Worm (Caenorhabditis elegans) whole organism, late embryonic: ENCODE measurements around the gene M01H9.3.

ENCODE experiments used
- C08G9.2 ChIP-seq: sonication (generic microtip); optimal IDR thresholded peaks from 2 replicates; lab custom pipeline; 2016; ENCODE audit warnings: mild to moderate bottlenecking, missing genetic modification characterization, moderate library complexity, missing compliant biosample characterization
- F13H6.1 ChIP-seq: sonication (generic microtip); optimal IDR thresholded peaks from 2 replicates; lab custom pipeline; 2016; ENCODE audit warnings: missing genetic modification characterization, missing compliant biosample characterization
- K02D7.2 ChIP-seq: sonication (generic microtip); optimal IDR thresholded peaks from 2 replicates; lab custom pipeline; 2017; ENCODE audit warnings: mild to moderate bottlenecking, missing genetic modification characterization, missing compliant biosample characterization
- T23F11.4 ChIP-seq: fragments of 200-800 bp; sonication (Bioruptor generic); optimal IDR thresholded peaks from 2 replicates; lab custom pipeline; 2018; ENCODE audit warnings: mild to moderate bottlenecking, missing genetic modification characterization, missing compliant biosample characterization
- Y22D7AL.16 ChIP-seq: sonication (generic microtip); optimal IDR thresholded peaks from 2 replicates; lab custom pipeline; 2016; ENCODE audit warnings: missing genetic modification characterization, missing compliant biosample characterization
- ahr-1 ChIP-seq: sonication (generic microtip); optimal IDR thresholded peaks from 2 replicates; lab custom pipeline; 2016; ENCODE audit warnings: missing genetic modification characterization, missing compliant biosample characterization
- ama-1 ChIP-seq: fragments of 150-350 bp; optimal IDR thresholded peaks from 2 replicates; lab custom pipeline; 2014
- ceh-14 ChIP-seq: sonication (generic microtip); optimal IDR thresholded peaks from 2 replicates; lab custom pipeline; 2016; ENCODE audit warnings: missing genotype, missing genetic modification characterization, missing compliant biosample characterization
- ceh-18 ChIP-seq: sonication (generic microtip); optimal IDR thresholded peaks from 2 replicates; lab custom pipeline; 2016; ENCODE audit warnings: missing genetic modification characterization, missing compliant biosample characterization
- ceh-19 ChIP-seq: fragments of 200-800 bp; sonication (Bioruptor generic); optimal IDR thresholded peaks from 2 replicates; lab custom pipeline; 2018; ENCODE audit warnings: mild to moderate bottlenecking, missing genetic modification characterization, missing compliant biosample characterization
- ceh-2 ChIP-seq: sonication (generic microtip); optimal IDR thresholded peaks from 2 replicates; lab custom pipeline; 2016; ENCODE audit warnings: missing genotype, missing genetic modification characterization, missing compliant biosample characterization
- ceh-22 ChIP-seq: sonication (generic microtip); optimal IDR thresholded peaks from 2 replicates; lab custom pipeline; 2017; ENCODE audit warnings: missing biosample characterization, missing genetic modification characterization
- ceh-30 ChIP-seq: fragments of 150-350 bp; optimal IDR thresholded peaks from 2 replicates; lab custom pipeline; 2014; ENCODE audit warnings: missing biosample characterization, missing genetic modification characterization
- ceh-31 ChIP-seq: sonication (generic microtip); optimal IDR thresholded peaks from 2 replicates; lab custom pipeline; 2016; ENCODE audit warnings: missing genetic modification characterization, missing compliant biosample characterization
- ceh-34 ChIP-seq: sonication (generic microtip); optimal IDR thresholded peaks from 2 replicates; lab custom pipeline; 2016; ENCODE audit warnings: mild to moderate bottlenecking, missing genetic modification characterization, missing compliant biosample characterization
- ceh-48 ChIP-seq: sonication (generic microtip); optimal IDR thresholded peaks from 2 replicates; lab custom pipeline; 2016; ENCODE audit warnings: missing genetic modification characterization, inconsistent platforms, missing compliant biosample characterization
- elt-2 ChIP-seq: sonication (generic microtip); optimal IDR thresholded peaks from 2 replicates; lab custom pipeline; 2016; ENCODE audit warnings: missing genetic modification reagents, missing genetic modification characterization, missing compliant biosample characterization
- fax-1 ChIP-seq: sonication (generic microtip); optimal IDR thresholded peaks from 2 replicates; lab custom pipeline; 2016; ENCODE audit warnings: missing genotype, missing genetic modification characterization, missing compliant biosample characterization
- fkh-10 ChIP-seq: fragments of 150-350 bp; optimal IDR thresholded peaks from 2 replicates; lab custom pipeline; 2014; ENCODE audit warnings: missing biosample characterization, missing genetic modification reagents, missing genetic modification characterization
- fkh-6 ChIP-seq: sonication (generic microtip); optimal IDR thresholded peaks from 2 replicates; lab custom pipeline; 2016; ENCODE audit warnings: missing genetic modification characterization, missing compliant biosample characterization
- gmeb-2 ChIP-seq: sonication (generic microtip); optimal IDR thresholded peaks from 2 replicates; lab custom pipeline; 2016; ENCODE audit warnings: missing genetic modification characterization, inconsistent platforms, missing compliant biosample characterization
- hlh-6 ChIP-seq: sonication (generic microtip); optimal IDR thresholded peaks from 2 replicates; lab custom pipeline; 2016; ENCODE audit warnings: missing genotype, missing genetic modification characterization, missing compliant biosample characterization
- lin-11 ChIP-seq: fragments of 200-800 bp; sonication (Bioruptor generic); optimal IDR thresholded peaks from 2 replicates; lab custom pipeline; 2018; ENCODE audit warnings: mild to moderate bottlenecking, missing genetic modification characterization, missing compliant biosample characterization
- madf-2 ChIP-seq: sonication (generic microtip); optimal IDR thresholded peaks from 2 replicates; lab custom pipeline; 2017; ENCODE audit warnings: missing genetic modification characterization, missing compliant biosample characterization
- nfya-1 ChIP-seq: sonication (generic microtip); optimal IDR thresholded peaks from 2 replicates; lab custom pipeline; 2017; ENCODE audit warnings: missing genetic modification characterization, mild to moderate bottlenecking, missing compliant biosample characterization, antibody characterized with exemption, moderate library complexity
- nhr-11 ChIP-seq: fragments of 150-350 bp; optimal IDR thresholded peaks from 2 replicates; lab custom pipeline; 2014; ENCODE audit warnings: missing biosample characterization, missing genetic modification characterization
- npax-4 ChIP-seq: sonication (generic microtip); optimal IDR thresholded peaks from 2 replicates; lab custom pipeline; 2016; ENCODE audit warnings: missing genetic modification characterization, missing compliant biosample characterization
- pag-3 ChIP-seq: sonication (generic microtip); optimal IDR thresholded peaks from 2 replicates; lab custom pipeline; 2016; ENCODE audit warnings: missing compliant biosample characterization, missing genetic modification characterization, borderline replicate concordance
- pax-1 ChIP-seq: fragments of 150-350 bp; optimal IDR thresholded peaks from 2 replicates; lab custom pipeline; 2014; ENCODE audit warnings: missing biosample characterization, missing genetic modification characterization
- pha-2 ChIP-seq: sonication (generic microtip); optimal IDR thresholded peaks from 2 replicates; lab custom pipeline; 2017; ENCODE audit warnings: mild to moderate bottlenecking, missing genetic modification characterization, missing compliant biosample characterization
- pros-1 ChIP-seq: fragments of 150-350 bp; optimal IDR thresholded peaks from 2 replicates; lab custom pipeline; 2014; ENCODE audit warnings: missing biosample characterization, missing genetic modification reagents, missing genetic modification characterization
- ref-2 ChIP-seq: sonication (generic microtip); optimal IDR thresholded peaks from 2 replicates; lab custom pipeline; 2016; ENCODE audit warnings: missing genetic modification characterization, missing compliant biosample characterization
- rnt-1 ChIP-seq: sonication (generic microtip); optimal IDR thresholded peaks from 2 replicates; lab custom pipeline; 2016; ENCODE audit warnings: missing genetic modification characterization, missing compliant biosample characterization
- sdc-2 ChIP-seq: sonication (generic microtip); optimal IDR thresholded peaks from 2 replicates; lab custom pipeline; 2016; ENCODE audit warnings: missing genotype, missing genetic modification characterization, missing compliant biosample characterization
- sox-4 ChIP-seq: sonication (generic microtip); optimal IDR thresholded peaks from 2 replicates; lab custom pipeline; 2017; ENCODE audit warnings: mild to moderate bottlenecking, missing genetic modification characterization, inconsistent platforms, missing compliant biosample characterization
- syd-9 ChIP-seq: sonication (generic microtip); optimal IDR thresholded peaks from 2 replicates; lab custom pipeline; 2016; ENCODE audit warnings: mild to moderate bottlenecking, missing genetic modification characterization, moderate library complexity, missing compliant biosample characterization
- tbx-2 ChIP-seq: sonication (generic microtip); optimal IDR thresholded peaks from 2 replicates; lab custom pipeline; 2016; ENCODE audit warnings: missing genetic modification characterization, missing compliant biosample characterization
- unc-3 ChIP-seq, 2 experiments: fragments of 200-800 bp in 1 of 2; sonication (Bioruptor generic) in 1 of 2; sonication (generic microtip) in 1 of 2; conservative IDR thresholded peaks in 1 of 2; optimal IDR thresholded peaks in 1 of 2; 2 replicates each; pipeline versions ENCODE4 v1.3.6 to Lab custom; 2016 to 2022; ENCODE audit warnings: missing compliant biosample characterization in 2 of 2, missing genetic modification characterization in 2 of 2, missing genetic modification reagents in 1 of 2
- unc-42 ChIP-seq: sonication (generic microtip); optimal IDR thresholded peaks from 2 replicates; lab custom pipeline; 2016; ENCODE audit warnings: missing genotype, missing genetic modification characterization, missing compliant biosample characterization
- unc-55 ChIP-seq: sonication (generic microtip); optimal IDR thresholded peaks from 2 replicates; lab custom pipeline; 2017; ENCODE audit warnings: missing biosample characterization, missing genetic modification reagents, missing genetic modification characterization
- unc-86 ChIP-seq: sonication (generic microtip); optimal IDR thresholded peaks from 2 replicates; lab custom pipeline; 2016; ENCODE audit warnings: missing genetic modification characterization, missing compliant biosample characterization
- zip-5 ChIP-seq: sonication (generic microtip); optimal IDR thresholded peaks from 2 replicates; lab custom pipeline; 2016; ENCODE audit warnings: missing genetic modification characterization, missing compliant biosample characterization
- ztf-16 ChIP-seq: sonication (generic microtip); optimal IDR thresholded peaks from 2 replicates; lab custom pipeline; 2017; ENCODE audit warnings: missing genetic modification characterization, missing compliant biosample characterization

Gene M01H9.3

DNA sequence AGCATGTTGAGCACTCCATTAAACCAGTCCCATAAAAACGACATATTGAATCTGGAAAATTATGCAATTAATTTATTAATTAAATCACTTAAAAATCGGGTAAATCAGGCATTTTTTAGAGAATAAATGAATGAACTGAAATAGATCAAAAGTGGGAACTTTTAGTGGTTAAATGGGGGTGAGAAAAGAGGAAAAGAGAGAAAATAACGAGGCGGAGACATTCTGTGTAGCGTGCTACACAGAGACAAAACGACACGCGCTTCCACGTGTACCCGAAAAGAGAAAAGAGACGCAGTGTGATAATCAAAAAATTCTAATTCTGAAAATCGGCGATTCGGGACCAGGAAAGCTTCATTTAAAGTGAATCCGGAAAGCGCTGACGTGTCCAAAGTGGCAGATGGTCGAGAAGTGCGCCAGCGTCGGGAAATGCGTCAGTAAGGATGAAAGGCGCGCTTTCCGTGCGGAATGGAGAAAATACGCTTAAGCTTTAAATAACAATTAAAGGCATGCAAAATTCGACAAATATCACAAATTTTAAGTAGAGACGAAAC lies 36.5 kb upstream of the M01H9.3 start, which contains the start of gene sar-1:
TSS of gene sar-1 (minus strand) at position 51 of the 551 bp plus-strand sequence.
- TF ChIP-seq ref-2 (tag; lab: Kevin White, UChicago) (peak; percentile 41), fkh-10 (GFP tag; lab: Kevin White, UChicago) (no peak), madf-2 (peak; percentile 5), ceh-18 (tag; lab: Kevin White, UChicago) (peak; percentile 45), ztf-16 (peak; percentile 33), hlh-6 (tag; lab: Kevin White, UChicago) (peak; percentile 39), fkh-6 (tag; lab: Kevin White, UChicago) (no peak), tbx-2 (tag; lab: Kevin White, UChicago) (peak; percentile 44), unc-42 (peak; percentile 53), ceh-19 (no peak), ceh-14 (tag; lab: Kevin White, UChicago) (peak; percentile 13), ceh-22 (tag; lab: Kevin White, UChicago) (no peak), elt-2 (tag; lab: Kevin White, UChicago) (peak; percentile 44), K02D7.2 (tag; lab: Kevin White, UChicago) (no peak), ama-1 (lab: Kevin White, UChicago) (no peak), unc-86 (tag; lab: Kevin White, UChicago) (peak; percentile 33), ceh-30 (tag; lab: Kevin White, UChicago) (peak; percentile 62), zip-5 (tag; lab: Kevin White, UChicago) (no peak), nfya-1 (tag; lab: Kevin White, UChicago) (peak; percentile 65), C08G9.2 (tag; lab: Kevin White, UChicago) (no peak), syd-9 (tag; lab: Kevin White, UChicago) (peak; percentile 0), nhr-11 (tag; lab: Kevin White, UChicago) (no peak), lin-11 (tag; lab: Kevin White, UChicago) (no peak), T23F11.4 (no peak), rnt-1 (tag; lab: Kevin White, UChicago) (peak; percentile 37), ceh-2 (peak; percentile 5), ahr-1 (tag; lab: Kevin White, UChicago) (no peak), sox-4 (tag; lab: Kevin White, UChicago) (peak; percentile 33), pax-1 (no peak), ceh-31 (peak; percentile 67)
- TF ChIP-seq, all 69 proteins: peak for 17

DNA sequence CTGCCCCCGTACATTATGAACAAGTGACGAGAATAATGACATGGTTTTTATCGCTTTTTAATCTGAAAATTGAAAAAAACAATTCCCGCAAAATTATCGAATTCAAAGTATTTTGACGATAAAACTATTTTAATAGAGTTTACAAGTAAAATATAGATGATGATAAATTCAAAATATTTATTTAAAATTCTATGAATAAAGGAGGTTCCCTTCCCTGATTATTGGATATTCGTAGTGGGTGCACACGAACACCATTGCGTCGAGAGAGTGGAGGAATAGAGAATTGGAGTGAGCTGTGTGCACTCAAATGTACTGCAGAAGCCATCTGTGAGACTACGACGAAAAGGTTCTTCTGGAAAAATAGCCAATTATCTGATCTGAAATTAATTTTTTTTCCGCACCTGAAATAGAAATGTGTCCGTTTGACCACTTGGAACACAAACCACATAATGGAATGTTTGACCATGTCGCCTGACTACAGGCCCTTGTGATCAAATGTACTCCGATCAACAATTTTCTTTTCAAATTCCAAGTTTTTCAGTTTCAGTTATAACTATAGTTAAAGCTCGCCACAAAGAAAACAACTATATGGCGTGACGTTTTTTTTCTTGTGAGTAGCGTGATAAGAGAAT lies 34.5 kb upstream of the M01H9.3 start, which contains the start of the genes rfth-1 and ZK180.8:
TSS of gene rfth-1 (minus strand) at position 51 of the 632 bp plus-strand sequence.
TSS of gene ZK180.8 (minus strand) at position 466 of the 632 bp plus-strand sequence.
- no peak for TF ChIP-seq Y22D7AL.16
- no peak for TF ChIP-seq ceh-48 (tag; lab: Kevin White, UChicago)
- TF ChIP-seq, all 69 proteins: peak for 0

DNA sequence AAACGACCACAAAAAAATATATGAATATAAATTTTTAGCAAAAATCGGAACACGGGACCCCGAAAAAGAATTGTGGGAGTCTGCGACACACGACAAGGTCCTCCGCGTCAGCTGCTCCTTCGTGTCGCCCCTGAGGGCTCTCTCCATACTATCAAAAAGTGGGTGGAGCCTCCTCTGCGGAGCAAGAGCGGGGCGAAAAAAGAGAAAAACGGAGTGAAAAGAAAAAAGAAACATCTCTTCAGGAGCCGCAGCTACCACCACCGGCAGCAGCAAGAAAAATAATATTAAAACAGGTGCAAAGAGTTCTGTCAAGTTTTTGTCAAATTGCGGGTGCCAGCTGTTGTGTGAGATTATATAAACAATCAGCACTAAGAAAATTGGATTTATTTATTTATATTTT lies 29.8 kb upstream of the M01H9.3 start, which contains the start of gene gbb-2:
TSS of gene gbb-2 (minus strand) at position 112 of the 400 bp plus-strand sequence.
- peak; percentile 52 for TF ChIP-seq ceh-18 (tag; lab: Kevin White, UChicago)
- peak; percentile 4 for TF ChIP-seq nfya-1 (tag; lab: Kevin White, UChicago)
- no peak for TF ChIP-seq sdc-2 (tag; lab: Kevin White, UChicago)

DNA sequence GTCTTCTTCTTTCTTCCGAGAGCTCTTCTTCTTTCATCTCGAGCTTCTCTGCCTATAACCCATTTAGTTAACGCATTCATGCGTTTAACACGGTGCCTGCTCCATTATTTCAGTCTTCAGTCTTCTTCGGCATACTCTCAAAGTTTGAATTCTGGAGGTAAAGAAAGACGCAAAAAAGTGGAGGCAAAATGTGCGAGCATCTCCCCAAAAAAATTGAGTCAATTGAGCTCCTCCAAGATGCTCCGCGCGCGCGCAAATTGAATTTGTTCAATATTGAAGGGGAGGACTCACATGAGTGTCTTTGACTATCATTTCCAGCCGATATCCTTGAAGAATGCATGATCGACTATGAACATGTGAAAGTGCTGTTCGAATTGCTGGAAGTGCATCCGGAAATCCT lies 28.2 kb upstream of the M01H9.3 start:
- peak; percentile 96 for TF ChIP-seq unc-42
- TF ChIP-seq fax-1 = no peak
- peak; percentile 51 for TF ChIP-seq ceh-31

DNA sequence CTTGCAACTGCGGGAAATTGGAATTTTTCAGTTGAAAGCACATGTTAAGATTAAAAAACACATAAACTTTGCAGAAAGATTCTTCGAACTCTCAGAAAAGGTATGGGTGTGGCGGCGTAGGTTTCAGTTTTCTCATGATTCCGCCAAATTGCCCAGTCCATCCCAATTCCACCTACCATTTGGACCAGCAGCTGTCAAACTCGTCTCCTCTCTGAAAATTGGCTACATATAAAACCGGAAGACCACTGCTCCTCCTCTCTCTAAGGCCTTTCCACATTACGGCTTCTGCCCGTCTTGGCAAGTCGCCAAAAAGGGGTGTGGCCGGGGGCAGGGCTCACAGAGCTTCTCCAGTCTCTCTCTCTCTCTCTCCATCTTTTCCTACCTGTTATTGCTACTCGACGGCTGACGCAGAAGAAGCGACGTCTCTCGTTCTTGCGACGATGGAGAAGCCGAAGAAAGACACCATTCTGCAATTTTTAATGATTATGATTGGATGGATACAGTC lies 13.3 kb upstream of the M01H9.3 start, which contains the start of gene ZK180.7:
TSS of gene ZK180.7 (plus strand) at position 395 of the 505 bp plus-strand sequence.
- TF ChIP-seq F13H6.1 (tag; lab: Kevin White, UChicago) = no peak
- TF ChIP-seq pros-1 (tag; lab: Kevin White, UChicago) = no peak
- TF ChIP-seq ceh-19 = no peak
- no peak for TF ChIP-seq unc-86 (tag; lab: Kevin White, UChicago)
- no peak for TF ChIP-seq ceh-22 (tag; lab: Kevin White, UChicago)
- no peak for TF ChIP-seq unc-55 (GFP tag; lab: Kevin White, UChicago)
- TF ChIP-seq ceh-2 = no peak
- no peak for TF ChIP-seq fkh-10 (GFP tag; lab: Kevin White, UChicago)
- no peak for TF ChIP-seq pha-2 (tag; lab: Kevin White, UChicago)
- TF ChIP-seq fax-1 = no peak
- TF ChIP-seq ceh-34 = no peak
- no peak for TF ChIP-seq npax-4 (tag; lab: Kevin White, UChicago)
- TF ChIP-seq ref-2 (tag; lab: Kevin White, UChicago) = no peak
- no peak for TF ChIP-seq ceh-30 (tag; lab: Kevin White, UChicago)
- TF ChIP-seq pag-3 (tag; lab: Kevin White, UChicago) = no peak
- no peak for TF ChIP-seq gmeb-2 (tag; lab: Kevin White, UChicago)
- no peak for TF ChIP-seq unc-3 (GFP tag; conservative IDR thresholded peaks at IDR 0.05; lab: Robert Waterston, UW)
- no peak for TF ChIP-seq unc-3 (tag; optimal IDR thresholded peaks at IDR 0.05; lab: Kevin White, UChicago)
- TF ChIP-seq nfya-1 (tag; lab: Kevin White, UChicago) = no peak
- TF ChIP-seq, all 69 proteins: peak for 0
